Fruit fly (Drosophila melanogaster): ENCODE data around the gene Pgant8.
A peak's percentile ranks its signal among the peaks of the same experiment; 100 is the strongest.

Pgant8 gene

DNA sequence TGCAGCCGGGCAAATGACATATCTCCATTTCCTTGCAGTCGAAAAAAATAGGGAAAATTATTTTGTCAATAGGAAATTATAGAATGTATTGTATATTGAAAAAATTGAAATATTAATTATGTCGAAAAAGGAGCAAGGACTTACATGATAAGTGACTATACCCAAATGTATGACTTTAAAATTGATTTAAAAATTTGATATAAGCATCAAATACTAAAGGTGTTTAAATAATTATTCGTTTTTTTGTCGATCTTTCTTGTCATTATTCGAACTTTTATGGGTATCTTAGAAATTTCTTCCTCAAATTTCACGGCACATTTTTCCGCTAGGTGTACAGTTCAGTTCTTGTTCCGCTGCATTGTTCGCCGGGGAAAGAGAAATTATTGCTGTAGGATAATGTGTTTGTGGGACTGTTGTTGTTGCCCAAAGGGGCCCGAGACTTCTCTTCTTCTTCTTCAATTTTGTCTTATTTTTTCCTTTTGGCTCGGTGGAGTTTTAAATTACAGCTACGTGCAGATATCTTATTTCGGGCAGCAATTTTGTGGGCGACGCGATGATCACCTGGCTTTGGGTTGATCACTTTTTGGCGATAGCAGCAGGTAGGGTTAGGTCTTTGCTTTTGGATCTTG is 16.8 kb downstream of the Pgant8 start:
- TF ChIP-seq Hnf4 (GFP tag; optimal IDR thresholded peaks at IDR 0.05): peak; percentile 38
- no peak for TF ChIP-seq brk (GFP tag; optimal IDR thresholded peaks at IDR 0.05)
- TF ChIP-seq CG32264 (GFP tag; optimal IDR thresholded peaks at IDR 0.05): no peak
- peak; percentile 67 for TF ChIP-seq ey (GFP tag; optimal IDR thresholded peaks at IDR 0.05)
- no peak for TF ChIP-seq Dfd (GFP tag; optimal IDR thresholded peaks at IDR 0.05)
- no peak for TF ChIP-seq Abd-B (GFP tag; optimal IDR thresholded peaks at IDR 0.05)
- TF ChIP-seq Hr83 (GFP tag; optimal IDR thresholded peaks at IDR 0.05; ENCODE audit: poor library complexity, severe bottlenecking): no peak
- peak; percentile 77 for TF ChIP-seq rgr (GFP tag; optimal IDR thresholded peaks at IDR 0.05)
- no peak for TF ChIP-seq CrebA (GFP tag; optimal IDR thresholded peaks at IDR 0.05; ENCODE audit: borderline replicate concordance)
- no peak for TF ChIP-seq sage (GFP tag; optimal IDR thresholded peaks at IDR 0.05)
- TF ChIP-seq tai (GFP tag; optimal IDR thresholded peaks at IDR 0.05): peak; percentile 45
- peak; percentile 83 for TF ChIP-seq HLH106 (tag; optimal IDR thresholded peaks at IDR 0.05)
- TF ChIP-seq dmrt93B (GFP tag; optimal IDR thresholded peaks at IDR 0.05): peak; percentile 67
- TF ChIP-seq dl (GFP tag; optimal IDR thresholded peaks at IDR 0.05; ENCODE audit: insufficient read depth in 1 of 2, partially characterized antibody in 2 of 2): no peak
- TF ChIP-seq sv (GFP tag; optimal IDR thresholded peaks at IDR 0.05): peak; percentile 2
- TF ChIP-seq Sp1 (GFP tag; optimal IDR thresholded peaks at IDR 0.05): peak; percentile 89
- no peak for TF ChIP-seq usp (GFP tag; optimal IDR thresholded peaks at IDR 0.05)
- peak; percentile 53 for TF ChIP-seq Jra (GFP tag; optimal IDR thresholded peaks at IDR 0.05)
- peak; percentile 80 for TF ChIP-seq psq (GFP tag; optimal IDR thresholded peaks at IDR 0.05)
- peak; percentile 80 for TF ChIP-seq fru (GFP tag; optimal IDR thresholded peaks at IDR 0.05)
- TF ChIP-seq woc (GFP tag; optimal IDR thresholded peaks at IDR 0.05): peak; percentile 75
- peak; percentile 72 for TF ChIP-seq h (GFP tag; optimal IDR thresholded peaks at IDR 0.05)
- peak; percentile 79 for TF ChIP-seq OdsH (GFP tag; optimal IDR thresholded peaks at IDR 0.05)
- TF ChIP-seq foxo (GFP tag; optimal IDR thresholded peaks at IDR 0.05): peak in 1 of 2 experiments; percentile 82
- no peak for TF ChIP-seq Hr78 (GFP tag; optimal IDR thresholded peaks at IDR 0.05)
- peak; percentile 37 for TF ChIP-seq dsf (GFP tag; optimal IDR thresholded peaks at IDR 0.05; ENCODE audit: borderline replicate concordance)
- TF ChIP-seq br (GFP tag; optimal IDR thresholded peaks at IDR 0.05): peak; percentile 43
- TF ChIP-seq lola (GFP tag; optimal IDR thresholded peaks at IDR 0.05): no peak

DNA sequence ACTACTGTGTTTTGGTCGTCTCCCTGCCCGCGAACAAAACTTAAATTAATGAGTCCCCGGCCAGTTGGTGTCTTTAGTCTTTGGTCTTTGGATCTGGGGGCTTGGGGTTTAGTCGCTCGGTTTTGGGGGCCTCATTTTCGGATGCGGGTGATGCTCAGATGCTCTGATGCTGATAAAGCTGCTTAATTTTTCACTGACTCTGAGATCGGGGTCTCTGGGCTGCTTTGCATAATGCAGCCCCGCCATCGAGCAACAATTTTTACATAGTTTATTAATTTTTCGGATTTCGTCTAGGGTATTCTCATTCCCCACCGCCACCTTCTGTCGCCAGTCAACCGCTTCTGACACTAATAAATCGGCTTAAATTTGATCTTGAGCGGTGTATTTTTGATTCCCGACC is 18.5 kb downstream of the Pgant8 start:
- TF ChIP-seq HLH106 (tag; optimal IDR thresholded peaks at IDR 0.05) (no peak), Sp1 (GFP tag; optimal IDR thresholded peaks at IDR 0.05) (no peak), psq (GFP tag; optimal IDR thresholded peaks at IDR 0.05) (no peak), Vsx2 (GFP tag; optimal IDR thresholded peaks at IDR 0.05; ENCODE audit: partially characterized antibody) (no peak), Abd-B (GFP tag; optimal IDR thresholded peaks at IDR 0.05) (no peak), rgr (GFP tag; optimal IDR thresholded peaks at IDR 0.05) (no peak), br (GFP tag; optimal IDR thresholded peaks at IDR 0.05) (no peak), jim (GFP tag; optimal IDR thresholded peaks at IDR 0.05) (no peak), Rel (GFP tag; optimal IDR thresholded peaks at IDR 0.05) (no peak), Rel (tag; optimal IDR thresholded peaks at IDR 0.05) (no peak), woc (GFP tag; optimal IDR thresholded peaks at IDR 0.05) (no peak), Jra (GFP tag; optimal IDR thresholded peaks at IDR 0.05) (no peak), dsf (GFP tag; optimal IDR thresholded peaks at IDR 0.05; ENCODE audit: borderline replicate concordance) (no peak), lola (GFP tag; optimal IDR thresholded peaks at IDR 0.05) (no peak), foxo (GFP tag; optimal IDR thresholded peaks at IDR 0.05) (no peak), CG32264 (GFP tag; optimal IDR thresholded peaks at IDR 0.05) (no peak), usp (GFP tag; optimal IDR thresholded peaks at IDR 0.05) (no peak), N (GFP tag; optimal IDR thresholded peaks at IDR 0.05) (no peak)

DNA sequence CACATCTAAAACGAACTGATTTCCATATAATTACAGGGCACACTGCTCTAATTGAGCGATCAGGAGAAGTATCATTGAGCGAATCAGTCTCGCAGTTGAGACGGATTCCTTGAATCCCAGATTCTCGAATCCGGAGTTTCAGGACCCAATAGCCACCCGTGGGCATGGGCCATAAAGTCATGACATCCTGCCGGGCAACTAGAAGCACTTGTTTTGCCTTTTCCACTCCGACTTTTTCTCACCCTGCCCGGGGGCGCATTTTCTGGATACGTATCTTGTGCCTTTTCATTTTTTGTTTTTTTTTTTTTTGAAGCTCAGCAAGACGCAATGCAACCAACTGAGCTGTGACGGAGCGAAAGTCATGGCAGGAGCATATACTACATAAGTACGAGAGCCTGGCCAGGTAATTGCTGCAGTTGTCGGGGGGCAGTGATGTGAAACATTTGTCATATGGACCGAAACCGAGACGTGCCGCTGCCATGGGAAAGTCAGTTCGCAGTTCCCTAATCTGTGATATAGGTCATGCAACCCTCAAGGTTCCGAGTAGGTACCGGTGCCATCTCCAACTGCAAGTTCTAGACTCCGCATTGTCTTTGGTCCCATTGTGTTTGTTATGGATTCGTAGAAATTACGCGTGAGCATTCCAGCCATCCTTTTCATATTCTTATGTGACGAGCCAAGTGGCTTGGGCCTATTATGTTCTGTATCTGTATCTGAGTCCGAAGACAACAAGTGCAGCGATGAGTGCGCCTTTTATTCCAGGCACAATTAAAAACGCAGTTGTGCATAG is 19.9 kb downstream of the Pgant8 start:
- TF ChIP-seq CG32264 (GFP tag; optimal IDR thresholded peaks at IDR 0.05) (no peak), Rel (GFP tag; optimal IDR thresholded peaks at IDR 0.05) (no peak), Rel (tag; optimal IDR thresholded peaks at IDR 0.05) (no peak), lola (GFP tag; optimal IDR thresholded peaks at IDR 0.05) (no peak), br (GFP tag; optimal IDR thresholded peaks at IDR 0.05) (no peak), psq (GFP tag; optimal IDR thresholded peaks at IDR 0.05) (no peak), woc (GFP tag; optimal IDR thresholded peaks at IDR 0.05) (no peak), rgr (GFP tag; optimal IDR thresholded peaks at IDR 0.05) (no peak), Mio (GFP tag; optimal IDR thresholded peaks at IDR 0.05) (no peak), GATAd (GFP tag; optimal IDR thresholded peaks at IDR 0.05) (no peak), Vsx2 (GFP tag; optimal IDR thresholded peaks at IDR 0.05; ENCODE audit: partially characterized antibody) (no peak), jim (GFP tag; optimal IDR thresholded peaks at IDR 0.05) (no peak), brk (GFP tag; optimal IDR thresholded peaks at IDR 0.05) (no peak), h (GFP tag; optimal IDR thresholded peaks at IDR 0.05) (no peak), Hr78 (GFP tag; optimal IDR thresholded peaks at IDR 0.05) (no peak)
